Worm (Caenorhabditis elegans): ENCODE data around the gene twk-10.

twk-10 gene

ce11 chrV:6551707-6552390 is at the start of gene twk-10:
TSS of gene twk-10 (plus strand) at chrV:6552340.
- TF ChIP-seq lsy-12 (tag; optimal IDR thresholded peaks at IDR 0.05) = no peak
- TF ChIP-seq unc-62 (GFP tag; optimal IDR thresholded peaks at IDR 0.05) = no peak
- TF ChIP-seq pqm-1 (tag; optimal IDR thresholded peaks at IDR 0.05) = peak; percentile 5
- TF ChIP-seq aly-2 (tag; optimal IDR thresholded peaks at IDR 0.05) = no peak
- no peak for TF ChIP-seq ceh-82 (tag; optimal IDR thresholded peaks at IDR 0.05)
- no peak for TF ChIP-seq nhr-67 (tag; optimal IDR thresholded peaks at IDR 0.05)
- TF ChIP-seq fos-1 (tag; optimal IDR thresholded peaks at IDR 0.05) = no peak
- no peak for TF ChIP-seq lin-39 (tag; optimal IDR thresholded peaks at IDR 0.05)
- TF ChIP-seq ceh-9 (tag; optimal IDR thresholded peaks at IDR 0.05) = no peak
- no peak for TF ChIP-seq hmg-11 (tag; optimal IDR thresholded peaks at IDR 0.05)
- TF ChIP-seq ama-1 (optimal IDR thresholded peaks at IDR 0.05) = no peak
- no peak for TF ChIP-seq daf-12 (tag; optimal IDR thresholded peaks at IDR 0.05)
- peak; percentile 60 for TF ChIP-seq pha-4 (tag; optimal IDR thresholded peaks at IDR 0.05)
- no peak for TF ChIP-seq mml-1 (tag; optimal IDR thresholded peaks at IDR 0.05)
- no peak for TF ChIP-seq egl-5 (tag; optimal IDR thresholded peaks at IDR 0.05)
- TF ChIP-seq ceh-28 (tag; optimal IDR thresholded peaks at IDR 0.05) = no peak
- TF ChIP-seq R02D3.7 (tag; optimal IDR thresholded peaks at IDR 0.05) = no peak
- TF ChIP-seq elt-2 (tag; optimal IDR thresholded peaks at IDR 0.05) = peak; percentile 32
- TF ChIP-seq ceh-16 (tag; optimal IDR thresholded peaks at IDR 0.05) = no peak
- TF ChIP-seq tbx-2 (tag; optimal IDR thresholded peaks at IDR 0.05) = no peak
- TF ChIP-seq egl-27 (tag; optimal IDR thresholded peaks at IDR 0.05) = peak; percentile 9
- TF ChIP-seq lin-15B (tag; optimal IDR thresholded peaks at IDR 0.05) = no peak
- no peak for TF ChIP-seq nhr-237 (tag; optimal IDR thresholded peaks at IDR 0.05)
- no peak for TF ChIP-seq mdl-1 (tag; optimal IDR thresholded peaks at IDR 0.05)
- no peak for TF ChIP-seq ztf-11 (tag; optimal IDR thresholded peaks at IDR 0.05)
- TF ChIP-seq ZK546.5 (tag; optimal IDR thresholded peaks at IDR 0.05) = no peak
- TF ChIP-seq ztf-4 (tag; optimal IDR thresholded peaks at IDR 0.05) = no peak
- TF ChIP-seq nfya-1 (tag; optimal IDR thresholded peaks at IDR 0.05; ENCODE audit: insufficient read depth) = no peak
- no peak for TF ChIP-seq fkh-10 (GFP tag; optimal IDR thresholded peaks at IDR 0.05)
- TF ChIP-seq nhr-43 (tag; optimal IDR thresholded peaks at IDR 0.05; ENCODE audit: poor library complexity, severe bottlenecking) = peak; percentile 47
- no peak for TF ChIP-seq nhr-25 (tag; optimal IDR thresholded peaks at IDR 0.05)
- TF ChIP-seq nhr-23 (tag; optimal IDR thresholded peaks at IDR 0.05) = peak; percentile 12
- no peak for TF ChIP-seq skn-1 (tag; optimal IDR thresholded peaks at IDR 0.05)
- TF ChIP-seq zag-1 (tag; optimal IDR thresholded peaks at IDR 0.05) = no peak
- no peak for TF ChIP-seq elt-3 (tag; optimal IDR thresholded peaks at IDR 0.05)
- TF ChIP-seq nhr-76 (tag; optimal IDR thresholded peaks at IDR 0.05) = no peak
- no peak for TF ChIP-seq nhr-28 (tag; optimal IDR thresholded peaks at IDR 0.05)
- TF ChIP-seq fkh-2 (tag; optimal IDR thresholded peaks at IDR 0.05) = no peak
- TF ChIP-seq jun-1 (tag; optimal IDR thresholded peaks at IDR 0.05) = no peak
- no peak for TF ChIP-seq sea-2 (GFP tag; optimal IDR thresholded peaks at IDR 0.05)

ce11 chrV:6503158-6503557 is 49.0 kb upstream of the twk-10 start:
- peak; percentile 39 for TF ChIP-seq lin-39 (tag; optimal IDR thresholded peaks at IDR 0.05)
- no peak for TF ChIP-seq hmg-11 (tag; optimal IDR thresholded peaks at IDR 0.05)
- TF ChIP-seq nhr-25 (tag; optimal IDR thresholded peaks at IDR 0.05) = peak; percentile 0

- TF ChIP-seq mdl-1 (tag; optimal IDR thresholded peaks at IDR 0.05) (no peak), hmg-11 (tag; optimal IDR thresholded peaks at IDR 0.05) (no peak)
Observed at ce11 chrV:6504131-6504827, 47.9 kb upstream of the twk-10 start, which contains the start of gene moc-2. TSS of gene moc-2 (minus strand) at chrV:6504181.

All from whole organism, L3 larva.